Fruit fly (Drosophila melanogaster): ENCODE results near the gene Pgant5.

Pgant5 gene

DNA sequence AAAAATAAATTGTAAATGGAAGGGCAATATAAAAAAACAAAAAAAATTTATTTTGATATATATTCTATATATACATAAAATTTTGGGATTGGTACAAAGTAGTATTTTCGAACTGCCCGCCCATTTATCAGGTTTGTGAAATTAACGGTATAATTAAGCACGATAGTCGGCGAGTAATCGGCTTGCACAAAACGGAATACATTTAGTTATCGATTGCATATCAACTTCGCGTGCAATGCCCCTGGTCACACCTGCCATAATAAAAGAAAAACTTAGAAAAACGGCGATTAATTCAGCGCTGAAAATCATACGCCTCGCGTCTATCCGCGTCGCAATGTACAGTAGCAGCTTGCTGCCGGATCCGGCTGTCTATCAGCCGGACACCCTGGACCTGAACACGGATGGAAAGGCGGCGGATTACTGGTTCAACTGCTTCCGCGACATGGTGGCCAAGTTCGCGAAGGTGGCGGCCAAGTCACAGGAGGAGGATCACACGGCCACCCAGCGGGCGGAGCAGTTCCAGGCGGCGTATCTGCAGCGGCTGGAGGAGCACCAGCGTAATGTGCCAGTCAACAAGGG, 469 bp upstream of the Pgant5 start, which contains the start of gene CG5828 (continued):
- TF ChIP-seq tin (GFP tag; optimal IDR thresholded peaks at IDR 0.05) (no peak), NFAT (GFP tag; IDR thresholded peaks at IDR 0.05) (no peak), CG4360 (GFP tag; IDR thresholded peaks at IDR 0.05) (no peak), dmrt99B (tag; optimal IDR thresholded peaks at IDR 0.05) (no peak), kah (GFP tag; optimal IDR thresholded peaks at IDR 0.05) (no peak), CG17612 (GFP tag; IDR thresholded peaks at IDR 0.05) (no peak), Dll (GFP tag; IDR thresholded peaks at IDR 0.05; ENCODE audit: partially characterized antibody) (peak; percentile 74; the same call in 3 of the 4 replicates), sug (tag; optimal IDR thresholded peaks at IDR 0.05) (no peak), pita (GFP tag; optimal IDR thresholded peaks at IDR 0.05) (no peak), CG6654 (GFP tag; optimal IDR thresholded peaks at IDR 0.05) (no peak), B-H2 (GFP tag; optimal IDR thresholded peaks at IDR 0.05) (no peak), H15 (GFP tag; IDR thresholded peaks at IDR 0.05) (no peak), luna (GFP tag; optimal IDR thresholded peaks at IDR 0.05) (no peak), seq (GFP tag; IDR thresholded peaks at IDR 0.05) (no peak), CG10431 (GFP tag; optimal IDR thresholded peaks at IDR 0.05) (no peak), dmrt11E (tag; optimal IDR thresholded peaks at IDR 0.05) (no peak), CG8944 (GFP tag; optimal IDR thresholded peaks at IDR 0.05) (no peak), NK7.1 (GFP tag; optimal IDR thresholded peaks at IDR 0.05) (no peak), Neu2 (GFP tag; optimal IDR thresholded peaks at IDR 0.05; ENCODE audit: borderline replicate concordance) (no peak), C15 (GFP tag; IDR thresholded peaks at IDR 0.05) (no peak), sqz (GFP tag; optimal IDR thresholded peaks at IDR 0.05) (no peak), CG15514 (GFP tag; optimal IDR thresholded peaks at IDR 0.05) (peak; percentile 3), CG10565 (GFP tag; optimal IDR thresholded peaks at IDR 0.05) (no peak), CG33557 (GFP tag; optimal IDR thresholded peaks at IDR 0.05) (no peak), Vsx1 (GFP tag; optimal IDR thresholded peaks at IDR 0.05) (no peak), CG32532 (GFP tag; IDR thresholded peaks at IDR 0.05) (no peak), jumu (GFP tag; optimal IDR thresholded peaks at IDR 0.05) (no peak), Mad (GFP tag; optimal IDR thresholded peaks at IDR 0.05) (no peak), scrt (GFP tag; optimal IDR thresholded peaks at IDR 0.05) (no peak), tio (GFP tag; optimal IDR thresholded peaks at IDR 0.05) (no peak), mld (GFP tag; IDR thresholded peaks at IDR 0.05; ENCODE audit: partially characterized antibody) (peak; percentile 51; the same call in 1 of the 3 replicates), Stat92E (GFP tag; optimal IDR thresholded peaks at IDR 0.05) (no peak), ssp (GFP tag; IDR thresholded peaks at IDR 0.05) (no peak), ranshi (GFP tag; IDR thresholded peaks at IDR 0.05) (no peak), mam (GFP tag; optimal IDR thresholded peaks at IDR 0.05) (no peak), crol (GFP tag; IDR thresholded peaks at IDR 0.05) (no peak), CG12236 (GFP tag; optimal IDR thresholded peaks at IDR 0.05) (no peak), CG9817 (tag; optimal IDR thresholded peaks at IDR 0.05) (no peak), gce (GFP tag; IDR thresholded peaks at IDR 0.05) (no peak), CG12659 (GFP tag; optimal IDR thresholded peaks at IDR 0.05) (peak; percentile 47), pnt (GFP tag; optimal IDR thresholded peaks at IDR 0.05) (no peak), row (GFP tag; IDR thresholded peaks at IDR 0.05) (peak; percentile 69), h (optimal IDR thresholded peaks at IDR 0.05) (no peak), CG31388 (GFP tag; optimal IDR thresholded peaks at IDR 0.05) (no peak), Fer1 (GFP tag; optimal IDR thresholded peaks at IDR 0.05) (no peak), Bgb (GFP tag; IDR thresholded peaks at IDR 0.05; ENCODE audit: partially characterized antibody) (peak; percentile 64), slp2 (GFP tag; optimal IDR thresholded peaks at IDR 0.05) (no peak), Fer2 (tag; optimal IDR thresholded peaks at IDR 0.05) (no peak), HLH3B (GFP tag; IDR thresholded peaks at IDR 0.05) (no peak), CG12155 (GFP tag; optimal IDR thresholded peaks at IDR 0.05) (no peak), Trl (optimal IDR thresholded peaks at IDR 0.05) (no peak), Trl (GFP tag; optimal IDR thresholded peaks at IDR 0.05) (no peak)
